Worm (Caenorhabditis elegans) whole organism, midembryonic: ENCODE data around the gene pct-1.

Experiments
- T22C8.4 ChIP-seq: fragments of 200-800 bp; sonication (Bioruptor generic); IDR thresholded peaks from 2 replicates; pipeline ENCODE4 v1.3.6; 2022; ENCODE audit warnings: missing genetic modification characterization, missing compliant biosample characterization
- cog-1 ChIP-seq: sonication (generic microtip); optimal IDR thresholded peaks from 2 replicates; lab custom pipeline; 2016; ENCODE audit warnings: missing genetic modification characterization, missing compliant biosample characterization
- flt-1 ChIP-seq: fragments of 200-800 bp; sonication (Bioruptor generic); IDR thresholded peaks from 2 replicates; pipeline ENCODE4 v1.3.6; 2022; ENCODE audit warnings: missing genetic modification characterization, missing compliant biosample characterization
- ref-1 ChIP-seq: fragments of 200-800 bp; sonication (Bioruptor generic); conservative IDR thresholded peaks from 2 replicates; pipeline ENCODE4 v1.3.6; 2022; ENCODE audit warnings: missing genetic modification reagents, missing genetic modification characterization, missing compliant biosample characterization

DNA sequence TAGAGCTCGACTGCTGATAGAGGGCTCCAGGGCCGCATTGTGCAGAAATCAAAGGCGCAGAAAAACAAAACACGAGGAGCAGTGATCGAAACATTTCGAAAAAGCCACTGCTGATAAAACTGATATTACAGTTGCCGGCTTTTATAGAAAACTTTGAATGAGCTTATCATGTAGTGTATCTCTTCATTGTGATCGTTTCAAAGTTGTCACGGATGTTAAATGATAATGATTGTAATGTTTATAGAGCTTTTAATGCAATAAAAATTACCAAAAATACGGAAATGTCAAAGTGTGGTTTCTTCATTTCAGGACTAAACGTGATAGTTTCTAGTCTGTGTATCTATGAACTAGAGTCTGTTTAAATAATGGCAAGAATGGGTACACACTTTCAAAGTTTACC lies 7.6 kb upstream of the pct-1 start, which contains the start of gene clec-52:
- TF ChIP-seq flt-1 (GFP tag; lab: Robert Waterston, UW) (no peak), cog-1 (tag; lab: Kevin White, UChicago) (no peak), ref-1 (GFP tag; lab: Robert Waterston, UW) (no peak), T22C8.4 (no peak)
